Fruit fly (Drosophila melanogaster): Measurements from ENCODE around the gene CG6834.
A peak's percentile ranks its signal among the peaks of the same experiment; 100 is the strongest.

The CG6834 gene

dm6 chr3R:11662617-11663016 is 25.3 kb downstream of the CG6834 start (continued):
- peak in 1 of 2 experiments; percentile 31 for TF ChIP-seq Hr51 (GFP tag; optimal IDR thresholded peaks at IDR 0.05)
- TF ChIP-seq hbn (GFP tag; IDR thresholded peaks at IDR 0.05; ENCODE audit: partially characterized antibody) = no peak
- TF ChIP-seq CG6689 (GFP tag; IDR thresholded peaks at IDR 0.05) = 0 out of 2 replicates have a peak, but pooled peaks have one; percentile 13
- no peak for TF ChIP-seq p53 (GFP tag; optimal IDR thresholded peaks at IDR 0.05)
- peak in 1 of 2 experiments; percentile 9 for TF ChIP-seq bsh (GFP tag; optimal IDR thresholded peaks at IDR 0.05)
- TF ChIP-seq az2 (GFP tag; optimal IDR thresholded peaks at IDR 0.05) = peak; percentile 7
- TF ChIP-seq exex (tag; optimal IDR thresholded peaks at IDR 0.05) = no peak
- TF ChIP-seq Kr (GFP tag; optimal IDR thresholded peaks at IDR 0.05) = no peak
- TF ChIP-seq CG8388 (GFP tag; optimal IDR thresholded peaks at IDR 0.05) = no peak
- TF ChIP-seq CG34376 (GFP tag; optimal IDR thresholded peaks at IDR 0.05) = no peak
- TF ChIP-seq CG32767 (GFP tag; IDR thresholded peaks at IDR 0.05) = no peak
- TF ChIP-seq CG17361 (GFP tag; IDR thresholded peaks at IDR 0.05) = 0 out of 3 replicates have a peak, but pooled peaks have one; percentile 37
- TF ChIP-seq klu (GFP tag; IDR thresholded peaks at IDR 0.05) = no peak
- TF ChIP-seq Hmr (GFP tag; optimal IDR thresholded peaks at IDR 0.05) = no peak
- no peak for TF ChIP-seq MESR4 (GFP tag; optimal IDR thresholded peaks at IDR 0.05)
- no peak for TF ChIP-seq sim (GFP tag; IDR thresholded peaks at IDR 0.05)
- no peak for TF ChIP-seq GATAe (GFP tag; conservative IDR thresholded peaks at IDR 0.05)
- peak; percentile 2 for TF ChIP-seq PHDP (tag; optimal IDR thresholded peaks at IDR 0.05)
- peak; percentile 34 for TF ChIP-seq CG17359 (tag; optimal IDR thresholded peaks at IDR 0.05)
- no peak for TF ChIP-seq CG18599 (GFP tag; optimal IDR thresholded peaks at IDR 0.05)
- no peak for TF ChIP-seq Abd-B (GFP tag; optimal IDR thresholded peaks at IDR 0.05)
- 0 out of 2 replicates have a peak, but pooled peaks have one; percentile 51 for TF ChIP-seq CG5953 (GFP tag; IDR thresholded peaks at IDR 0.05)
- TF ChIP-seq dysf (GFP tag; IDR thresholded peaks at IDR 0.05) = 0 out of 3 replicates have a peak, but pooled peaks have one; percentile 30
- peak; percentile 6 for TF ChIP-seq CG7839 (tag; optimal IDR thresholded peaks at IDR 0.05)
- no peak for TF ChIP-seq wdn (GFP tag; IDR thresholded peaks at IDR 0.05)
- no peak for TF ChIP-seq Nf-YB (GFP tag; optimal IDR thresholded peaks at IDR 0.05)
- TF ChIP-seq Oli (tag; optimal IDR thresholded peaks at IDR 0.05) = peak; percentile 12
- no peak for TF ChIP-seq tio (GFP tag; optimal IDR thresholded peaks at IDR 0.05)
- no peak for TF ChIP-seq Dref (GFP tag; IDR thresholded peaks at IDR 0.05)
- no peak for TF ChIP-seq CG5245 (GFP tag; optimal IDR thresholded peaks at IDR 0.05)
- peak; percentile 37 for TF ChIP-seq dmrt99B (tag; optimal IDR thresholded peaks at IDR 0.05)
- TF ChIP-seq CG15269 (tag; optimal IDR thresholded peaks at IDR 0.05) = peak; percentile 15
- no peak for TF ChIP-seq CG12155 (GFP tag; optimal IDR thresholded peaks at IDR 0.05)
- no peak for TF ChIP-seq BEAF-32 (GFP tag; optimal IDR thresholded peaks at IDR 0.05)
- TF ChIP-seq CG11695 (GFP tag; IDR thresholded peaks at IDR 0.05) = no peak
- TF ChIP-seq Xrp1 (GFP tag; IDR thresholded peaks at IDR 0.05) = peak; percentile 14; the same call in 1 of the 2 replicates
- no peak for TF ChIP-seq ken (GFP tag; IDR thresholded peaks at IDR 0.05)
- peak; percentile 11 for TF ChIP-seq phol (tag; optimal IDR thresholded peaks at IDR 0.05)

dm6 chr3R:11661712-11662111 is 26.2 kb downstream of the CG6834 start:
- TF ChIP-seq D (optimal IDR thresholded peaks at IDR 0.05) = no peak
- TF ChIP-seq D (GFP tag; optimal IDR thresholded peaks at IDR 0.05) = no peak
- peak; percentile 67 for TF ChIP-seq CG12769 (tag; optimal IDR thresholded peaks at IDR 0.05)
- TF ChIP-seq CG3726 (GFP tag; IDR thresholded peaks at IDR 0.05) = no peak
- no peak for TF ChIP-seq CG34224 (GFP tag; IDR thresholded peaks at IDR 0.05; ENCODE audit: partially characterized antibody)
- TF ChIP-seq en (GFP tag; optimal IDR thresholded peaks at IDR 0.05) = no peak
- TF ChIP-seq CG6813 (GFP tag; optimal IDR thresholded peaks at IDR 0.05) = peak; percentile 37
- peak; percentile 51 for TF ChIP-seq Asciz (GFP tag; optimal IDR thresholded peaks at IDR 0.05)
- peak; percentile 64 for TF ChIP-seq row (GFP tag; IDR thresholded peaks at IDR 0.05)
- TF ChIP-seq salm (tag; optimal IDR thresholded peaks at IDR 0.05) = peak; percentile 38
- peak; percentile 52; the same call in 2 of the 3 replicates for TF ChIP-seq CG14050 (GFP tag; IDR thresholded peaks at IDR 0.05)
- peak; percentile 60 for TF ChIP-seq vvl (GFP tag; IDR thresholded peaks at IDR 0.05)
- TF ChIP-seq sqz (GFP tag; optimal IDR thresholded peaks at IDR 0.05) = peak; percentile 3
- TF ChIP-seq CG7556 (GFP tag; optimal IDR thresholded peaks at IDR 0.05) = peak; percentile 44
